Worm (Caenorhabditis elegans) whole organism, L2 larva: ENCODE data around the gene dsh-1.

Source experiments
- ama-1 ChIP-seq: fragments of 150-350 bp; optimal IDR thresholded peaks from 2 replicates; lab custom pipeline; 2018; ENCODE audit warnings: inconsistent platforms
- egl-27 ChIP-seq: sonication (generic microtip); optimal IDR thresholded peaks from 3 replicates; lab custom pipeline; 2017; ENCODE audit warnings: missing biosample characterization, missing genetic modification reagents, missing genetic modification characterization
- elt-1 ChIP-seq: fragments of 150-350 bp; optimal IDR thresholded peaks from 2 replicates; lab custom pipeline; 2014; ENCODE audit warnings: missing biosample characterization, missing genetic modification characterization
- gmeb-1 ChIP-seq: fragments of 150-350 bp; optimal IDR thresholded peaks from 2 replicates; lab custom pipeline; 2014; ENCODE audit warnings: missing biosample characterization, missing genetic modification characterization
- nhr-11 ChIP-seq: fragments of 150-350 bp; optimal IDR thresholded peaks from 2 replicates; lab custom pipeline; 2014; ENCODE audit warnings: missing biosample characterization, missing genetic modification characterization
- nhr-23 ChIP-seq: fragments of 150-350 bp; optimal IDR thresholded peaks from 2 replicates; lab custom pipeline; 2014; ENCODE audit warnings: missing biosample characterization, missing genetic modification reagents, missing genetic modification characterization
- nhr-237 ChIP-seq: fragments of 150-350 bp; optimal IDR thresholded peaks from 2 replicates; lab custom pipeline; 2014; ENCODE audit warnings: missing biosample characterization, missing genetic modification characterization
- sem-4 ChIP-seq: fragments of 150-350 bp; optimal IDR thresholded peaks from 2 replicates; lab custom pipeline; 2014; ENCODE audit warnings: missing biosample characterization, missing genetic modification reagents, missing genetic modification characterization
- snpc-4 ChIP-seq: fragments of 150-350 bp; optimal IDR thresholded peaks from 2 replicates; lab custom pipeline; 2014; ENCODE audit warnings: missing biosample characterization, missing genetic modification characterization
- ztf-4 ChIP-seq: fragments of 150-350 bp; optimal IDR thresholded peaks from 2 replicates; lab custom pipeline; 2014; ENCODE audit warnings: missing biosample characterization, missing genetic modification characterization

DNA sequence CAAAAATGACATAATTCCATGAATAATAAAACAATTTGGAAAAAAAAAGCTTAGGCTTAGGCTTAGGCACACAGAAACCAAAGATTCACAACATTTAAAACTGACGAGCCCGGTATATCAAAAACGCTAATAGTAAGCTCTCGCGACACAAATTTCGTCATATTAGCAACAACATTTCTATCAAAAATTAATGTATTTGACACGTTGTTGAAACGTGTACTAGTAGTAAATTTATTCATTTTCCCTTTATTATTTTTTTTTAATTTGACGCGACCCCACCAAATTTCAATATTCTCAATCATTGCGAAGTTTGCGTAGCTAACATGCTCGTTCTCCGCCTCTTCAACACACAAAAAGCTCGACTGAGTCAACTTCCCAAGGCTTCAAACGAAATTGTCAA is 13.2 kb downstream of the dsh-1 start, which contains the start of gene C34F11.2:
- no peak for TF ChIP-seq nhr-23
- no peak for TF ChIP-seq ztf-4
- TF ChIP-seq elt-1 (tag; lab: Kevin White, UChicago), result no peak
- TF ChIP-seq gmeb-1 (tag; lab: Kevin White, UChicago), result no peak
- no peak for TF ChIP-seq snpc-4
- no peak for TF ChIP-seq nhr-237
- no peak for TF ChIP-seq egl-27 (tag; lab: Kevin White, UChicago)
- no peak for TF ChIP-seq ama-1 (lab: Kevin White, UChicago)
- no peak for TF ChIP-seq nhr-11 (tag; lab: Kevin White, UChicago)
- no peak for TF ChIP-seq sem-4
